Worm (Caenorhabditis elegans): Measurements from ENCODE around the gene fbxa-201.

DNA sequence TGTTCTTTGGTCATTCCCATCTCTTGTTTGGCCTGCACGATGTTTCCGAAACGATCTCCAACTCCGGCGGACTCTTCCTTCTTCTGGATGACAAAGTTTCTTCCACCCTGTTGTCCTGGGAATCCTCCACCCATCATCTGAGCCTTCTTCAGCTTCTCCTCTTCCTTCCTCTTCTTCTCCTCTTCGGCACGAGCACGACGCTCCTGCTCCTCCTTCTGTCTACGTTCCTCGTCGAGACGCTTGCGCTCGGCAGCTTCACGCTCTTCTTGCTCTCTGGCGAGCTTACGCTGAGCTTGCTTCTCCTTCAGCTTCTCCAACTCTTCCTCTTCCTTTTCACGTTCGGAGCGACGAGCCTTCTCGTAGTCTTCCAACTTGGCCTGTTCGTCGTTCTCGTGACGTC, 16.2 kb downstream of the fbxa-201 start:
- TF ChIP-seq tbx-2 (tag; optimal IDR thresholded peaks at IDR 0.05) (no peak), ztf-11 (tag; optimal IDR thresholded peaks at IDR 0.05) (no peak), zip-4 (GFP tag; optimal IDR thresholded peaks at IDR 0.05) (no peak), fkh-8 (tag; optimal IDR thresholded peaks at IDR 0.05) (no peak)
